Fruit fly (Drosophila melanogaster): ENCODE results near the gene CG4928.

CG4928 gene

dm6 chrX:16893034-16893433, 19.9 kb upstream of the CG4928 start:
- TF ChIP-seq rn (GFP tag; IDR thresholded peaks at IDR 0.05): no peak
- TF ChIP-seq CG12605 (GFP tag; IDR thresholded peaks at IDR 0.05): no peak
- TF ChIP-seq CG13204 (GFP tag; optimal IDR thresholded peaks at IDR 0.05): no peak
- TF ChIP-seq EcR (GFP tag; optimal IDR thresholded peaks at IDR 0.05): no peak
- TF ChIP-seq gl (tag; optimal IDR thresholded peaks at IDR 0.05): no peak
- TF ChIP-seq CG8301 (tag; optimal IDR thresholded peaks at IDR 0.05): no peak
- TF ChIP-seq Pif1B (GFP tag; optimal IDR thresholded peaks at IDR 0.05): no peak
- no peak for TF ChIP-seq Pif1A (GFP tag; optimal IDR thresholded peaks at IDR 0.05)
- TF ChIP-seq CG8159 (tag; optimal IDR thresholded peaks at IDR 0.05): no peak
- TF ChIP-seq CG15710 (tag; optimal IDR thresholded peaks at IDR 0.05): no peak
- no peak for TF ChIP-seq CG32121 (GFP tag; IDR thresholded peaks at IDR 0.05)
- no peak for TF ChIP-seq CG4496 (GFP tag; IDR thresholded peaks at IDR 0.05)
- TF ChIP-seq CG10348 (GFP tag; IDR thresholded peaks at IDR 0.05): no peak
- TF ChIP-seq CG14655 (GFP tag; optimal IDR thresholded peaks at IDR 0.05): no peak

DNA sequence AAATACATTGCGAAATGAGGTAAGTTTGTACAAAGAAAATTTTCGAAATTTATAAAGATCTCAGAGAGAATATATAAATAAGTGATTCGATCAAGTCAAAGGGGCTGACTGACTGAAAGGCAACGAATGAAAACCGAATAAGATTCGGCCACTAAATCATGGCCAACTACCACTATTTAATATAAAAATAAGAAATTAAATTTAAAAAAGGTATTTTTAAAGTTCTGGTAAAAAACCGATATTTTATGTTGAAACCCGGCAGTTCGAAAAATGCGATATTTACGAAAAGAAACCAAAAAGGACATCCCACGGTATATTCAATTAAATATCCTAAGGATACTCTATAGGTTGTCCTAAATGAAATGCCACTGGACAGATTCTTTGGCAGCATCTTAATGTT, 15.9 kb upstream of the CG4928 start, which contains the start of gene CG33252:
TSS of gene CG33252 (minus strand) at position 101 of the 400 bp plus-strand sequence.
- TF ChIP-seq fd96Ca (GFP tag; IDR thresholded peaks at IDR 0.05) (no peak), gl (tag; optimal IDR thresholded peaks at IDR 0.05) (no peak), CG8159 (tag; optimal IDR thresholded peaks at IDR 0.05) (no peak), EcR (GFP tag; optimal IDR thresholded peaks at IDR 0.05) (no peak), rn (GFP tag; IDR thresholded peaks at IDR 0.05) (no peak), CG12605 (GFP tag; IDR thresholded peaks at IDR 0.05) (no peak), Ets98B (GFP tag; IDR thresholded peaks at IDR 0.05) (no peak), CG4496 (GFP tag; IDR thresholded peaks at IDR 0.05) (no peak), Pif1B (GFP tag; optimal IDR thresholded peaks at IDR 0.05) (no peak), CG32121 (GFP tag; IDR thresholded peaks at IDR 0.05) (no peak), CG14655 (GFP tag; optimal IDR thresholded peaks at IDR 0.05) (no peak), Pif1A (GFP tag; optimal IDR thresholded peaks at IDR 0.05) (no peak), Snoo (tag; optimal IDR thresholded peaks at IDR 0.05) (no peak), CG13204 (GFP tag; optimal IDR thresholded peaks at IDR 0.05) (no peak)

dm6 chrX:16900283-16900682, 12.7 kb upstream of the CG4928 start:
- TF ChIP-seq CG8301 (tag; optimal IDR thresholded peaks at IDR 0.05) (no peak), CG32121 (GFP tag; IDR thresholded peaks at IDR 0.05) (0 out of 2 replicates have a peak, but pooled peaks have one; percentile 1), EcR (GFP tag; optimal IDR thresholded peaks at IDR 0.05) (peak; percentile 60)

- TF ChIP-seq CG8159 (tag; optimal IDR thresholded peaks at IDR 0.05): no peak
- TF ChIP-seq CG14655 (GFP tag; optimal IDR thresholded peaks at IDR 0.05): no peak
- TF ChIP-seq CG32121 (GFP tag; IDR thresholded peaks at IDR 0.05): no peak
- TF ChIP-seq CG9948 (tag; optimal IDR thresholded peaks at IDR 0.05): no peak
- TF ChIP-seq CG8301 (tag; optimal IDR thresholded peaks at IDR 0.05): no peak
- TF ChIP-seq CG13204 (GFP tag; optimal IDR thresholded peaks at IDR 0.05): no peak
- no peak for TF ChIP-seq CG34367 (tag; optimal IDR thresholded peaks at IDR 0.05)
- TF ChIP-seq CG12605 (GFP tag; IDR thresholded peaks at IDR 0.05): no peak
- TF ChIP-seq Pif1A (GFP tag; optimal IDR thresholded peaks at IDR 0.05): no peak
- no peak for TF ChIP-seq Snoo (tag; optimal IDR thresholded peaks at IDR 0.05)
- no peak for TF ChIP-seq CG15710 (tag; optimal IDR thresholded peaks at IDR 0.05)
- no peak for TF ChIP-seq fd96Ca (GFP tag; IDR thresholded peaks at IDR 0.05)
- TF ChIP-seq CG17806 (tag; optimal IDR thresholded peaks at IDR 0.05): no peak
- TF ChIP-seq EcR (GFP tag; optimal IDR thresholded peaks at IDR 0.05): no peak
- no peak for TF ChIP-seq rn (GFP tag; IDR thresholded peaks at IDR 0.05)
- no peak for TF ChIP-seq Pif1B (GFP tag; optimal IDR thresholded peaks at IDR 0.05)
- TF ChIP-seq gl (tag; optimal IDR thresholded peaks at IDR 0.05): no peak
- TF ChIP-seq D1 (tag; optimal IDR thresholded peaks at IDR 0.05): no peak
- TF ChIP-seq Ets98B (GFP tag; IDR thresholded peaks at IDR 0.05): no peak
Observed at dm6 chrX:16902435-16902834, 10.5 kb upstream of the CG4928 start.

DNA sequence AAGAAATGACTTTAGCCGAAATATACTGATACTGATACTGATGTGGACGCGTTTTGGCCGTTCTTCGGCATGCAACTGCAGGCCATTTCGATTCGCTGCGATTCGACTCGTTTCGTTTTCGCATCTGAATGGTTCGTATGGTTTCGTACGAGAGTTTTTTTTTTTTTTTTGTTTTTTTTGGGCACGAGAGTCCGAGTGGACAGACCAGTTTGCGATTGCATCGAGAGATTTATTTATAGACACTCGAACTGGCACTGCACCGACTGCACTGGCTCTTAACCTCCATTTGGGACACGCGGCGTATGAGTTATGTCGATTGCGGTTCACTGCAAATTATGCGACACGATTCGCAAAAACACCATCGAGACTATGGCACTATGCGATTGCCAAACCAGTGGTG, 6.9 kb upstream of the CG4928 start:
- TF ChIP-seq Pif1B (GFP tag; optimal IDR thresholded peaks at IDR 0.05) (peak; percentile 33), CG14655 (GFP tag; optimal IDR thresholded peaks at IDR 0.05) (no peak), Ets98B (GFP tag; IDR thresholded peaks at IDR 0.05) (peak; percentile 66; the same call in 1 of the 2 replicates), CG4496 (GFP tag; IDR thresholded peaks at IDR 0.05) (peak; percentile 70), Pif1A (GFP tag; optimal IDR thresholded peaks at IDR 0.05) (peak; percentile 34), CG8159 (tag; optimal IDR thresholded peaks at IDR 0.05) (peak; percentile 12), EcR (GFP tag; optimal IDR thresholded peaks at IDR 0.05) (peak; percentile 33), fd96Ca (GFP tag; IDR thresholded peaks at IDR 0.05) (0 out of 3 replicates have a peak, but pooled peaks have one; percentile 43), rn (GFP tag; IDR thresholded peaks at IDR 0.05) (no peak), CG32121 (GFP tag; IDR thresholded peaks at IDR 0.05) (peak; percentile 71), gl (tag; optimal IDR thresholded peaks at IDR 0.05) (peak; percentile 29), CG10348 (GFP tag; IDR thresholded peaks at IDR 0.05) (no peak)

DNA sequence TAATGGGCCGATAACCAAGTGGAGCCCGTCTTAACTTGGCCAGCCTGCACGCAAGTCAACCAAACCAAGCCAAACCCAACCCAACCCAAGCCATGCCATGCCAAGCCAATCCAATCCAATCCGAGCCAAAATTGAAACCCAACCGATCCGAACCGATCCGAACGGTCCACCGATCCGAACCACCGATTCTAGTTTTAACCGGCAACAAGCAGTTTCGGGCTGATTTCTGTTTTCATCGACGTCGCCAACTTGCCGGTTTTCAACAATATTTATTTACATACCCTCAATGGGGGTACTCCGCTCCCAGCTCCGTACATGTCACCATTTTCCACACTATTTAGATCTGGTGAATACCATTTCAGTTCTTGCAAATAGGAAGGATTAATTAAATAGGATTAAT, 6.0 kb upstream of the CG4928 start:
- TF ChIP-seq fd96Ca (GFP tag; IDR thresholded peaks at IDR 0.05) (no peak), CG4496 (GFP tag; IDR thresholded peaks at IDR 0.05) (0 out of 3 replicates have a peak, but pooled peaks have one; percentile 29), CG32121 (GFP tag; IDR thresholded peaks at IDR 0.05) (no peak), Ets98B (GFP tag; IDR thresholded peaks at IDR 0.05) (0 out of 2 replicates have a peak, but pooled peaks have one; percentile 11)

- no peak for TF ChIP-seq D1 (tag; optimal IDR thresholded peaks at IDR 0.05)
- TF ChIP-seq rn (GFP tag; IDR thresholded peaks at IDR 0.05): no peak
- no peak for TF ChIP-seq CG8159 (tag; optimal IDR thresholded peaks at IDR 0.05)
- TF ChIP-seq CG17806 (tag; optimal IDR thresholded peaks at IDR 0.05): no peak
- no peak for TF ChIP-seq CG15710 (tag; optimal IDR thresholded peaks at IDR 0.05)
Observed at dm6 chrX:16907675-16908074, 5.3 kb upstream of the CG4928 start.
